Worm (Caenorhabditis elegans) whole organism, late embryonic: ENCODE measurements around the gene W06H8.6.

Experiments
- C08G9.2 ChIP-seq: sonication (generic microtip); optimal IDR thresholded peaks from 2 replicates; lab custom pipeline; 2016; ENCODE audit warnings: mild to moderate bottlenecking, missing genetic modification characterization, moderate library complexity, missing compliant biosample characterization
- C38D4.7 ChIP-seq: fragments of 200-800 bp; sonication (Bioruptor generic); optimal IDR thresholded peaks from 2 replicates; lab custom pipeline; 2018; ENCODE audit warnings: mild to moderate bottlenecking, missing genetic modification characterization, moderate library complexity, missing compliant biosample characterization
- F13H6.1 ChIP-seq: sonication (generic microtip); optimal IDR thresholded peaks from 2 replicates; lab custom pipeline; 2016; ENCODE audit warnings: missing genetic modification characterization, missing compliant biosample characterization
- K02D7.2 ChIP-seq: sonication (generic microtip); optimal IDR thresholded peaks from 2 replicates; lab custom pipeline; 2017; ENCODE audit warnings: mild to moderate bottlenecking, missing genetic modification characterization, missing compliant biosample characterization
- T23F11.4 ChIP-seq: fragments of 200-800 bp; sonication (Bioruptor generic); optimal IDR thresholded peaks from 2 replicates; lab custom pipeline; 2018; ENCODE audit warnings: mild to moderate bottlenecking, missing genetic modification characterization, missing compliant biosample characterization
- Y22D7AL.16 ChIP-seq: sonication (generic microtip); optimal IDR thresholded peaks from 2 replicates; lab custom pipeline; 2016; ENCODE audit warnings: missing genetic modification characterization, missing compliant biosample characterization
- ahr-1 ChIP-seq: sonication (generic microtip); optimal IDR thresholded peaks from 2 replicates; lab custom pipeline; 2016; ENCODE audit warnings: missing genetic modification characterization, missing compliant biosample characterization
- ama-1 ChIP-seq: fragments of 150-350 bp; optimal IDR thresholded peaks from 2 replicates; lab custom pipeline; 2014
- ceh-14 ChIP-seq: sonication (generic microtip); optimal IDR thresholded peaks from 2 replicates; lab custom pipeline; 2016; ENCODE audit warnings: missing genotype, missing genetic modification characterization, missing compliant biosample characterization
- ceh-18 ChIP-seq: sonication (generic microtip); optimal IDR thresholded peaks from 2 replicates; lab custom pipeline; 2016; ENCODE audit warnings: missing genetic modification characterization, missing compliant biosample characterization
- ceh-19 ChIP-seq: fragments of 200-800 bp; sonication (Bioruptor generic); optimal IDR thresholded peaks from 2 replicates; lab custom pipeline; 2018; ENCODE audit warnings: mild to moderate bottlenecking, missing genetic modification characterization, missing compliant biosample characterization
- ceh-22 ChIP-seq: sonication (generic microtip); optimal IDR thresholded peaks from 2 replicates; lab custom pipeline; 2017; ENCODE audit warnings: missing biosample characterization, missing genetic modification characterization
- ceh-30 ChIP-seq: fragments of 150-350 bp; optimal IDR thresholded peaks from 2 replicates; lab custom pipeline; 2014; ENCODE audit warnings: missing biosample characterization, missing genetic modification characterization
- ceh-31 ChIP-seq: sonication (generic microtip); optimal IDR thresholded peaks from 2 replicates; lab custom pipeline; 2016; ENCODE audit warnings: missing genetic modification characterization, missing compliant biosample characterization
- ceh-34 ChIP-seq: sonication (generic microtip); optimal IDR thresholded peaks from 2 replicates; lab custom pipeline; 2016; ENCODE audit warnings: mild to moderate bottlenecking, missing genetic modification characterization, missing compliant biosample characterization
- ceh-45 ChIP-seq: fragments of 200-800 bp; sonication (Bioruptor generic); IDR thresholded peaks from 2 replicates; pipeline ENCODE4 v1.3.6; 2022; ENCODE audit warnings: missing genetic modification reagents, missing genetic modification characterization, missing compliant biosample characterization
- ceh-6 ChIP-seq: fragments of 200-800 bp; sonication (Bioruptor generic); optimal IDR thresholded peaks from 2 replicates; lab custom pipeline; 2018; ENCODE audit warnings: mild to moderate bottlenecking, missing genetic modification characterization, missing compliant biosample characterization
- ceh-9 ChIP-seq: sonication (generic microtip); optimal IDR thresholded peaks from 2 replicates; lab custom pipeline; 2016; ENCODE audit warnings: mild to moderate bottlenecking, missing genetic modification characterization, inconsistent platforms, missing compliant biosample characterization
- dmd-4 ChIP-seq: sonication (generic microtip); optimal IDR thresholded peaks from 2 replicates; lab custom pipeline; 2016; ENCODE audit warnings: borderline replicate concordance, missing genetic modification characterization, missing compliant biosample characterization
- dve-1 ChIP-seq: sonication (generic microtip); optimal IDR thresholded peaks from 2 replicates; lab custom pipeline; 2017; ENCODE audit warnings: antibody characterized with exemption, mild to moderate bottlenecking, missing genetic modification characterization, missing compliant biosample characterization
- elt-2 ChIP-seq: sonication (generic microtip); optimal IDR thresholded peaks from 2 replicates; lab custom pipeline; 2016; ENCODE audit warnings: missing genetic modification reagents, missing genetic modification characterization, missing compliant biosample characterization
- elt-4 ChIP-seq: sonication (generic microtip); optimal IDR thresholded peaks from 2 replicates; lab custom pipeline; 2016; ENCODE audit warnings: missing genetic modification characterization, missing compliant biosample characterization
- ets-4 ChIP-seq: sonication (generic microtip); optimal IDR thresholded peaks from 2 replicates; lab custom pipeline; 2016; ENCODE audit warnings: missing genetic modification characterization, missing compliant biosample characterization
- eyg-1 ChIP-seq: sonication (generic microtip); optimal IDR thresholded peaks from 2 replicates; lab custom pipeline; 2016; ENCODE audit warnings: missing genotype, missing genetic modification characterization, missing compliant biosample characterization
- fax-1 ChIP-seq: sonication (generic microtip); optimal IDR thresholded peaks from 2 replicates; lab custom pipeline; 2016; ENCODE audit warnings: missing genotype, missing genetic modification characterization, missing compliant biosample characterization
- fkh-10 ChIP-seq: fragments of 150-350 bp; optimal IDR thresholded peaks from 2 replicates; lab custom pipeline; 2014; ENCODE audit warnings: missing biosample characterization, missing genetic modification reagents, missing genetic modification characterization
- fkh-6 ChIP-seq: sonication (generic microtip); optimal IDR thresholded peaks from 2 replicates; lab custom pipeline; 2016; ENCODE audit warnings: missing genetic modification characterization, missing compliant biosample characterization
- gmeb-2 ChIP-seq: sonication (generic microtip); optimal IDR thresholded peaks from 2 replicates; lab custom pipeline; 2016; ENCODE audit warnings: missing genetic modification characterization, inconsistent platforms, missing compliant biosample characterization
- hlh-15 ChIP-seq: sonication (generic microtip); optimal IDR thresholded peaks from 2 replicates; lab custom pipeline; 2016; ENCODE audit warnings: missing genetic modification characterization, missing compliant biosample characterization
- hlh-30 ChIP-seq: sonication (generic microtip); optimal IDR thresholded peaks from 2 replicates; lab custom pipeline; 2017; ENCODE audit warnings: antibody characterized with exemption, missing genetic modification characterization, missing compliant biosample characterization; ENCODE audit not compliant: insufficient read depth
- hlh-6 ChIP-seq: sonication (generic microtip); optimal IDR thresholded peaks from 2 replicates; lab custom pipeline; 2016; ENCODE audit warnings: missing genotype, missing genetic modification characterization, missing compliant biosample characterization
- hlh-8 ChIP-seq: sonication (generic microtip); optimal IDR thresholded peaks from 2 replicates; lab custom pipeline; 2016; ENCODE audit warnings: missing genotype, missing genetic modification characterization, missing compliant biosample characterization
- lim-6 ChIP-seq: sonication (generic microtip); optimal IDR thresholded peaks from 2 replicates; lab custom pipeline; 2016; ENCODE audit warnings: missing genetic modification characterization, missing compliant biosample characterization
- lin-11 ChIP-seq: fragments of 200-800 bp; sonication (Bioruptor generic); optimal IDR thresholded peaks from 2 replicates; lab custom pipeline; 2018; ENCODE audit warnings: mild to moderate bottlenecking, missing genetic modification characterization, missing compliant biosample characterization
- madf-2 ChIP-seq: sonication (generic microtip); optimal IDR thresholded peaks from 2 replicates; lab custom pipeline; 2017; ENCODE audit warnings: missing genetic modification characterization, missing compliant biosample characterization
- mec-3 ChIP-seq: sonication (generic microtip); optimal IDR thresholded peaks from 2 replicates; lab custom pipeline; 2016; ENCODE audit warnings: borderline replicate concordance, missing genetic modification characterization, missing compliant biosample characterization
- nfya-1 ChIP-seq: sonication (generic microtip); optimal IDR thresholded peaks from 2 replicates; lab custom pipeline; 2017; ENCODE audit warnings: missing genetic modification characterization, mild to moderate bottlenecking, missing compliant biosample characterization, antibody characterized with exemption, moderate library complexity
- nhr-232 ChIP-seq: sonication (generic microtip); optimal IDR thresholded peaks from 2 replicates; lab custom pipeline; 2016; ENCODE audit warnings: missing genetic modification characterization, missing compliant biosample characterization
- odd-2 ChIP-seq: sonication (generic microtip); optimal IDR thresholded peaks from 2 replicates; lab custom pipeline; 2017; ENCODE audit warnings: antibody characterized with exemption, mild to moderate bottlenecking, missing genetic modification characterization, missing compliant biosample characterization
- pag-3 ChIP-seq: sonication (generic microtip); optimal IDR thresholded peaks from 2 replicates; lab custom pipeline; 2016; ENCODE audit warnings: missing compliant biosample characterization, missing genetic modification characterization, borderline replicate concordance
- pat-9 ChIP-seq: fragments of 200-800 bp; sonication (Bioruptor generic); optimal IDR thresholded peaks from 2 replicates; lab custom pipeline; 2018; ENCODE audit warnings: mild to moderate bottlenecking, missing genetic modification characterization, moderate library complexity, missing compliant biosample characterization
- pax-1 ChIP-seq: fragments of 150-350 bp; optimal IDR thresholded peaks from 2 replicates; lab custom pipeline; 2014; ENCODE audit warnings: missing biosample characterization, missing genetic modification characterization
- pha-2 ChIP-seq: sonication (generic microtip); optimal IDR thresholded peaks from 2 replicates; lab custom pipeline; 2017; ENCODE audit warnings: mild to moderate bottlenecking, missing genetic modification characterization, missing compliant biosample characterization
- pha-4 ChIP-seq: fragments of 150-350 bp; optimal IDR thresholded peaks from 2 replicates; lab custom pipeline; 2018; ENCODE audit warnings: missing biosample characterization, missing genetic modification reagents, missing genetic modification characterization
- pqm-1 ChIP-seq: sonication (generic microtip); optimal IDR thresholded peaks from 2 replicates; lab custom pipeline; 2016; ENCODE audit warnings: missing genetic modification characterization, missing compliant biosample characterization
- rnt-1 ChIP-seq: sonication (generic microtip); optimal IDR thresholded peaks from 2 replicates; lab custom pipeline; 2016; ENCODE audit warnings: missing genetic modification characterization, missing compliant biosample characterization
- sdc-2 ChIP-seq: sonication (generic microtip); optimal IDR thresholded peaks from 2 replicates; lab custom pipeline; 2016; ENCODE audit warnings: missing genotype, missing genetic modification characterization, missing compliant biosample characterization
- sox-2 ChIP-seq: fragments of 200-800 bp; sonication (Bioruptor generic); IDR thresholded peaks from 2 replicates; pipeline ENCODE4 v1.3.6; 2022; ENCODE audit warnings: missing genetic modification reagents, missing genetic modification characterization, missing compliant biosample characterization
- tbx-2 ChIP-seq: sonication (generic microtip); optimal IDR thresholded peaks from 2 replicates; lab custom pipeline; 2016; ENCODE audit warnings: missing genetic modification characterization, missing compliant biosample characterization
- tbx-7 ChIP-seq: sonication (generic microtip); optimal IDR thresholded peaks from 2 replicates; lab custom pipeline; 2016; ENCODE audit warnings: missing genotype, missing genetic modification characterization, missing compliant biosample characterization
- ttx-3 ChIP-seq: sonication (generic microtip); optimal IDR thresholded peaks from 2 replicates; lab custom pipeline; 2016; ENCODE audit warnings: missing genetic modification reagents, missing genetic modification characterization, missing compliant biosample characterization
- unc-3 ChIP-seq, 2 experiments: fragments of 200-800 bp in 1 of 2; sonication (Bioruptor generic) in 1 of 2; sonication (generic microtip) in 1 of 2; conservative IDR thresholded peaks in 1 of 2; optimal IDR thresholded peaks in 1 of 2; 2 replicates each; pipeline versions ENCODE4 v1.3.6 to Lab custom; 2016 to 2022; ENCODE audit warnings: missing compliant biosample characterization in 2 of 2, missing genetic modification characterization in 2 of 2, missing genetic modification reagents in 1 of 2
- unc-42 ChIP-seq: sonication (generic microtip); optimal IDR thresholded peaks from 2 replicates; lab custom pipeline; 2016; ENCODE audit warnings: missing genotype, missing genetic modification characterization, missing compliant biosample characterization

Gene W06H8.6

DNA sequence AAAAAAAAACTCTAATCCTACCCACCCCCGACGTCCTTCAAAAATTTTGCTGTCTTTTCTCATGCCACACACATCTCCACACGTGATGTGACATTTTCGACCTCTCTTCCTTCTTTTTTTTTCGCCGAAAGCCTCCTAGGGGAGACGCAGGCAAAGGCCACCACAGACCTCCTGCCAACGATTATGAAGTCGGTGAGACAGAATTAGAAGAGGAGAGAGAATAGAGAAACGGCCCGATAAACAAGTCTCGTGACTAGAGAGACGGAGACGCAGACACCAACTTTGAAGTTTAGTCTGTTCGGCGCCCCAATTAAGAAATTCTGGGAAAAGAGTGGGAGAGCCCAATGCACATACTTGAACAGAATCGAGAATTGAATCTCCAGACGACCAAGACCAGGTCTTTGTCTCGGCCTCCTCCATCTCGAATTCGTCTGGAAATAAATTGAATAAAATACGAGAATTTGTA is 2.3 kb downstream of the W06H8.6 start:
- 0 out of 2 replicates have a peak, but pooled peaks have one; percentile 17 for TF ChIP-seq ceh-45 (GFP tag; lab: Robert Waterston, UW)
- no peak for TF ChIP-seq hlh-8 (tag; lab: Kevin White, UChicago)
- TF ChIP-seq ceh-6 (GFP tag; lab: Kevin White, UChicago): peak; percentile 39
- TF ChIP-seq C38D4.7: no peak
- no peak for TF ChIP-seq madf-2 (tag; lab: Kevin White, UChicago)
- TF ChIP-seq tbx-7 (tag; lab: Kevin White, UChicago): no peak
- TF ChIP-seq pqm-1 (tag; lab: Kevin White, UChicago): peak; percentile 8
- no peak for TF ChIP-seq elt-4 (tag; lab: Kevin White, UChicago)
- TF ChIP-seq odd-2 (tag; lab: Kevin White, UChicago): no peak
- TF ChIP-seq Y22D7AL.16 (tag; lab: Kevin White, UChicago): no peak
- peak; percentile 1 for TF ChIP-seq ttx-3
- TF ChIP-seq dmd-4: no peak
- no peak for TF ChIP-seq T23F11.4
- TF ChIP-seq nfya-1 (tag; lab: Kevin White, UChicago): peak; percentile 91
- TF ChIP-seq nhr-232 (tag; lab: Kevin White, UChicago): no peak
- no peak for TF ChIP-seq pha-4
- TF ChIP-seq ceh-22: no peak
- no peak for TF ChIP-seq eyg-1
- TF ChIP-seq F13H6.1: peak; percentile 71
- TF ChIP-seq ama-1 (lab: Kevin White, UChicago): peak; percentile 59
- TF ChIP-seq lin-11: no peak
- peak; percentile 46 for TF ChIP-seq ceh-30
- peak; percentile 72 for TF ChIP-seq elt-2 (tag; lab: Kevin White, UChicago)
- TF ChIP-seq ets-4: peak; percentile 22
- TF ChIP-seq sdc-2: no peak
- TF ChIP-seq pag-3 (tag; lab: Kevin White, UChicago): no peak
- TF ChIP-seq hlh-6 (tag; lab: Kevin White, UChicago): no peak
- no peak for TF ChIP-seq lim-6 (tag; lab: Kevin White, UChicago)
- peak; percentile 85 for TF ChIP-seq unc-42 (tag; lab: Kevin White, UChicago)
- TF ChIP-seq ceh-14 (tag; lab: Kevin White, UChicago): peak; percentile 58
- TF ChIP-seq pat-9 (tag; lab: Kevin White, UChicago): no peak
- peak; percentile 20 for TF ChIP-seq ceh-19 (GFP tag; lab: Kevin White, UChicago)
- TF ChIP-seq fax-1 (tag; lab: Kevin White, UChicago): no peak
- no peak for TF ChIP-seq ceh-9
- no peak for TF ChIP-seq mec-3 (tag; lab: Kevin White, UChicago)
- peak; percentile 81 for TF ChIP-seq rnt-1 (tag; lab: Kevin White, UChicago)
- TF ChIP-seq sox-2 (GFP tag; lab: Robert Waterston, UW): no peak
- peak; percentile 92 for TF ChIP-seq ceh-18 (tag; lab: Kevin White, UChicago)
- TF ChIP-seq fkh-10 (GFP tag; lab: Kevin White, UChicago): no peak
- peak; percentile 80 for TF ChIP-seq tbx-2 (tag; lab: Kevin White, UChicago)
- TF ChIP-seq ahr-1: peak; percentile 36
- TF ChIP-seq dve-1 (tag; lab: Kevin White, UChicago): peak; percentile 62
- peak; percentile 20; the same call in 1 of the 2 replicates for TF ChIP-seq unc-3 (GFP tag; conservative IDR thresholded peaks at IDR 0.05; lab: Robert Waterston, UW)
- peak; percentile 75 for TF ChIP-seq unc-3 (tag; optimal IDR thresholded peaks at IDR 0.05; lab: Kevin White, UChicago)
- peak; percentile 48 for TF ChIP-seq ceh-34 (tag; lab: Kevin White, UChicago)
- no peak for TF ChIP-seq hlh-15
- TF ChIP-seq ceh-31 (tag; lab: Kevin White, UChicago): peak; percentile 87
- no peak for TF ChIP-seq fkh-6 (tag; lab: Kevin White, UChicago)
- TF ChIP-seq C08G9.2 (tag; lab: Kevin White, UChicago): no peak
- TF ChIP-seq pax-1 (tag; lab: Kevin White, UChicago): peak; percentile 50
- no peak for TF ChIP-seq gmeb-2
- TF ChIP-seq hlh-30 (tag; lab: Kevin White, UChicago): peak; percentile 98
- TF ChIP-seq K02D7.2 (tag; lab: Kevin White, UChicago): no peak
- peak; percentile 12 for TF ChIP-seq pha-2 (tag; lab: Kevin White, UChicago)
